Fruit fly (Drosophila melanogaster) S2 (cell line): ENCODE results near the gene CG7218.

Experiments
- CG8478 ChIP-seq: fragments of >200 bp; optimal IDR thresholded peaks from 2 replicates; lab custom pipeline; 2018
- CTCF ChIP-seq, 2 experiments: fragments of >200 bp; optimal IDR thresholded peaks; 2 replicates each; lab custom pipeline; 2018

DNA sequence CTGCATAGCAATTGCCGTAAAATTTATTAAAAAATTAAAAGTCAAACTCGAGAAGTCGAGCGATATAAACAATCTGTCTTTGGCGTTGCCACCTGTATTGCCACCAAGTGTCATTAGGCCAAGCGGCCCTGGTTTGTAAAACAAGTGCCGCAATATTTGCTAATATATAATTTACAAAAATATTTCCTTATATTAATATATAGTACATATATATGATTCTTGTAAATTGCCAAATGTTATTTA, 2.9 kb upstream of the CG7218 start, which contains the start of the genes CG7215 and Prx5:
- no peak for TF ChIP-seq CTCF (optimal IDR thresholded peaks at IDR 0.05; lab: Kevin White, UChicago)
- no peak for TF ChIP-seq CG8478 (lab: Kevin White, UChicago)
